Fruit fly (Drosophila melanogaster) whole organism, wandering third instar larva: Measurements from ENCODE around the gene CG5863.

Experiments used
- HLH106 ChIP-seq: fragments of 200-800 bp; optimal IDR thresholded peaks from 3 replicates; lab custom pipeline; 2019; ENCODE audit warnings: missing biosample characterization, mild to moderate bottlenecking, missing genetic modification characterization, moderate library complexity
- Mio ChIP-seq: sonication (Bioruptor generic); optimal IDR thresholded peaks from 2 replicates; lab custom pipeline; 2016; ENCODE audit warnings: missing biosample characterization, missing genetic modification characterization
- Sp1 ChIP-seq: fragments of 200-800 bp; sonication (Bioruptor generic); optimal IDR thresholded peaks from 3 replicates; lab custom pipeline; 2019; ENCODE audit warnings: missing biosample characterization, mild to moderate bottlenecking, missing genetic modification characterization, moderate library complexity
- br ChIP-seq: fragments of 200-800 bp; sonication (Bioruptor generic); optimal IDR thresholded peaks from 2 replicates; lab custom pipeline; 2016; ENCODE audit warnings: missing biosample characterization, missing genetic modification characterization
- brk ChIP-seq: fragments of 200-800 bp; sonication (Bioruptor generic); optimal IDR thresholded peaks from 2 replicates; lab custom pipeline; 2016; ENCODE audit warnings: missing biosample characterization, mild to moderate bottlenecking, missing genetic modification characterization
- foxo ChIP-seq, 2 experiments: fragments of 200-800 bp; sonication (Bioruptor generic); optimal IDR thresholded peaks; 2 replicates in 1 of 2; 3 replicates in 1 of 2; lab custom pipeline; 2016 to 2017; ENCODE audit warnings: missing biosample characterization in 2 of 2, missing genetic modification characterization in 2 of 2
- fru ChIP-seq: fragments of 200-800 bp; sonication (Bioruptor generic); optimal IDR thresholded peaks from 3 replicates; lab custom pipeline; 2016; ENCODE audit warnings: missing biosample characterization, mild to moderate bottlenecking, missing genetic modification characterization
- h ChIP-seq: fragments of 200-800 bp; sonication (Bioruptor generic); optimal IDR thresholded peaks from 3 replicates; lab custom pipeline; 2016; ENCODE audit warnings: missing biosample characterization, mild to moderate bottlenecking, missing genetic modification characterization
- jim ChIP-seq: fragments of 175-275, 200-325 bp; sonication (Bioruptor generic); optimal IDR thresholded peaks from 2 replicates; lab custom pipeline; 2016; ENCODE audit warnings: missing biosample characterization, mild to moderate bottlenecking, missing genetic modification characterization
- pan ChIP-seq: fragments of >200 bp; optimal IDR thresholded peaks from 2 replicates; lab custom pipeline; 2017
- sage ChIP-seq: fragments of 200-800 bp; sonication (Bioruptor generic); optimal IDR thresholded peaks from 2 replicates; lab custom pipeline; 2016; ENCODE audit warnings: missing biosample characterization, mild to moderate bottlenecking, missing genetic modification characterization
- tai ChIP-seq: sonication (Bioruptor generic); optimal IDR thresholded peaks from 2 replicates; lab custom pipeline; 2016; ENCODE audit warnings: missing biosample characterization, missing genetic modification characterization

dm6 chr3R:17413601-17414000 is 2.7 kb downstream of the CG5863 start, which contains the start of gene CG42822:
- TF ChIP-seq brk (GFP tag; lab: Kevin White, UChicago) (no peak), sage (GFP tag; lab: Kevin White, UChicago) (no peak), HLH106 (tag; lab: Kevin White, UChicago) (no peak), fru (GFP tag; lab: Kevin White, UChicago) (no peak), h (no peak), tai (GFP tag; lab: Kevin White, UChicago) (no peak), br (GFP tag; lab: Kevin White, UChicago) (no peak), pan (lab: Kevin White, UChicago) (no peak), foxo (GFP tag; optimal IDR thresholded peaks at IDR 0.05; lab: Kevin White, UChicago) (no peak), Mio (GFP tag; lab: Kevin White, UChicago) (no peak), Sp1 (GFP tag; lab: Kevin White, UChicago) (no peak), jim (GFP tag; lab: Kevin White, UChicago) (no peak)
